Fruit fly (Drosophila melanogaster): Measurements from ENCODE around the gene CG42504.

The CG42504 gene

DNA sequence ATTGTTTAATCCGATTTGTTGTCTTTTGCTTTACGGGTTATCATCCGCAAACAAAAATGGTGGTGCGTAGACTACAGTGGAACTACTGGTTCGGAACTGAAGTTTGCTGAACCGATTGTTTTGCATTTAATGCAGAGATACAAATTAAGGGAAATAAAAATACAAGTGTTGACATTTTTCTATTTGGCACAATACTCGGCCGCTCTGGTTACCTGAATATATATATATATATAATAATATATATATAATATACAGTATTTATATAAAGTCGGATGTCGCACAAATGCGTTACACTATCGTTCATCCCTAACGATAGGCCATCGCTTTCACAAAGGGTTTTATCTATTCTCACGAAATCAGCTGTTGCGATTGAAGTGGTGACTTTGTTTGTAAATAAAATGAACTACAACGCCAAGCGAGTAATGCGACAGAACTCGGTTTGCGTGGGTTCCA lies 14.7 kb downstream of the CG42504 start, which contains the start of the genes DCAF12 and Spt3 (continued):
- TF ChIP-seq odd (GFP tag; optimal IDR thresholded peaks at IDR 0.05) (no peak), dmrt11E (tag; optimal IDR thresholded peaks at IDR 0.05) (peak; percentile 67), ERR (GFP tag; optimal IDR thresholded peaks at IDR 0.05) (peak; percentile 66), CkIIα-i1 (GFP tag; IDR thresholded peaks at IDR 0.05) (no peak), CG4282 (GFP tag; optimal IDR thresholded peaks at IDR 0.05) (no peak), Spps (tag; optimal IDR thresholded peaks at IDR 0.05) (peak; percentile 28), Dp (GFP tag; optimal IDR thresholded peaks at IDR 0.05) (no peak), ato (GFP tag; IDR thresholded peaks at IDR 0.05; ENCODE audit: partially characterized antibody) (peak; percentile 67), CG6175 (GFP tag; IDR thresholded peaks at IDR 0.05) (no peak), CG42726 (GFP tag; IDR thresholded peaks at IDR 0.05; ENCODE audit: partially characterized antibody) (peak; percentile 63), toy (GFP tag; IDR thresholded peaks at IDR 0.05) (no peak), Rx (GFP tag; IDR thresholded peaks at IDR 0.05) (peak; percentile 10; the same call in 1 of the 2 replicates), CG4360 (GFP tag; IDR thresholded peaks at IDR 0.05) (no peak), p53 (GFP tag; optimal IDR thresholded peaks at IDR 0.05) (no peak), oc (tag; optimal IDR thresholded peaks at IDR 0.05) (no peak), aop (GFP tag; IDR thresholded peaks at IDR 0.05) (no peak), CG34422 (GFP tag; IDR thresholded peaks at IDR 0.05) (peak; percentile 43; the same call in 2 of the 3 replicates), CG15696 (tag; optimal IDR thresholded peaks at IDR 0.05) (peak; percentile 78), CG32532 (GFP tag; IDR thresholded peaks at IDR 0.05) (peak; percentile 63), Med (GFP tag) (peak; percentile 76), tio (GFP tag; optimal IDR thresholded peaks at IDR 0.05) (no peak), Dip2 (GFP tag; IDR thresholded peaks at IDR 0.05) (no peak), CG30431 (GFP tag; optimal IDR thresholded peaks at IDR 0.05) (peak; percentile 40), tgo (GFP tag; IDR thresholded peaks at IDR 0.05) (peak; percentile 61; the same call in 2 of the 3 replicates), Meics (GFP tag; optimal IDR thresholded peaks at IDR 0.05) (no peak), tll (GFP tag; optimal IDR thresholded peaks at IDR 0.05) (peak in 1 of 2 experiments; percentile 59), Fer2 (tag; optimal IDR thresholded peaks at IDR 0.05) (peak; percentile 27), YL-1 (GFP tag; optimal IDR thresholded peaks at IDR 0.05) (peak; percentile 5), hth (optimal IDR thresholded peaks at IDR 0.05) (no peak), Sry-δ (GFP tag; optimal IDR thresholded peaks at IDR 0.05) (peak; percentile 75), CG1233 (GFP tag; optimal IDR thresholded peaks at IDR 0.05) (peak; percentile 48), sna (GFP tag; IDR thresholded peaks at IDR 0.05; ENCODE audit: partially characterized antibody) (peak; percentile 94), twi (tag; optimal IDR thresholded peaks at IDR 0.05) (peak; percentile 69), E2f1 (GFP tag; IDR thresholded peaks at IDR 0.05) (peak; percentile 31; the same call in 1 of the 2 replicates), CG17829 (tag; optimal IDR thresholded peaks at IDR 0.05) (peak; percentile 74), CG2199 (GFP tag; IDR thresholded peaks at IDR 0.05) (no peak), Sry-β (GFP tag; optimal IDR thresholded peaks at IDR 0.05) (peak; percentile 76), CG13287 (GFP tag; IDR thresholded peaks at IDR 0.05; ENCODE audit: partially characterized antibody) (peak; percentile 90), az2 (GFP tag; optimal IDR thresholded peaks at IDR 0.05) (peak; percentile 13), slp2 (GFP tag; optimal IDR thresholded peaks at IDR 0.05) (peak; percentile 15), CG9437 (GFP tag; optimal IDR thresholded peaks at IDR 0.05) (peak; percentile 74), CG14050 (GFP tag; IDR thresholded peaks at IDR 0.05) (no peak), Dref (GFP tag; IDR thresholded peaks at IDR 0.05) (0 out of 2 replicates have a peak, but pooled peaks have one; percentile 25), Eip74EF (GFP tag; optimal IDR thresholded peaks at IDR 0.05) (no peak), CG30020 (tag; optimal IDR thresholded peaks at IDR 0.05) (peak; percentile 69), CG9876 (GFP tag; optimal IDR thresholded peaks at IDR 0.05) (no peak), CG6791 (GFP tag; IDR thresholded peaks at IDR 0.05; ENCODE audit: partially characterized antibody) (peak; percentile 81), grau (tag; optimal IDR thresholded peaks at IDR 0.05) (peak; percentile 79), CG31441 (GFP tag; IDR thresholded peaks at IDR 0.05) (peak; percentile 74; the same call in 1 of the 2 replicates), ase (GFP tag; IDR thresholded peaks at IDR 0.05) (no peak)
